ENCODE assay signal across 7 worm cellular contexts in genomic region chrIII:8922061-8922460, ce11.
TF ChIP-seq lines count a peak whose summit lies in the region.

No protein-coding gene starts in this region.

TF ChIP-seq in whole organism, L1 larva, 84 proteins besides CTCF, POLR2A, EP300 and RAD21 (continues in another document):
- peak in 1 of 2 experiments; percentile 24 for TF ChIP-seq efl-1 (optimal IDR thresholded peaks at IDR 0.05; lab: Kevin White, UChicago)
- peak in 1 of 2 experiments; percentile 58 for TF ChIP-seq efl-1 (GFP tag; optimal IDR thresholded peaks at IDR 0.05 in 1 of 2; lab: Kevin White, UChicago)
- TF ChIP-seq nhr-12 (tag; optimal IDR thresholded peaks at IDR 0.05; lab: Kevin White, UChicago), result no peak
- TF ChIP-seq lin-14 (GFP tag; optimal IDR thresholded peaks at IDR 0.05; lab: Kevin White, UChicago), result peak; percentile 68
- peak; percentile 73 for TF ChIP-seq nhr-85 (tag; lab: Kevin White, UChicago)
- peak; percentile 65 for TF ChIP-seq nhr-20 (tag; optimal IDR thresholded peaks at IDR 0.05; lab: Kevin White, UChicago)
- TF ChIP-seq ztf-4 (tag; optimal IDR thresholded peaks at IDR 0.05; lab: Kevin White, UChicago), result peak; percentile 77
- no peak for TF ChIP-seq unc-86 (tag; optimal IDR thresholded peaks at IDR 0.05; lab: Kevin White, UChicago)
- TF ChIP-seq lsy-2 (tag; optimal IDR thresholded peaks at IDR 0.05; lab: Kevin White, UChicago), result peak in 1 of 2 experiments; percentile 25
- TF ChIP-seq swsn-7 (tag; optimal IDR thresholded peaks at IDR 0.05; lab: Kevin White, UChicago), result peak; percentile 20
- TF ChIP-seq snu-23 (GFP tag; optimal IDR thresholded peaks at IDR 0.05; lab: Kevin White, UChicago), result peak; percentile 55
- peak in 1 of 2 experiments; percentile 14 for TF ChIP-seq lin-35 (GFP tag; optimal IDR thresholded peaks at IDR 0.05; lab: Kevin White, UChicago)
- peak; percentile 54 for TF ChIP-seq nhr-71 (tag; optimal IDR thresholded peaks at IDR 0.05; lab: Kevin White, UChicago)

TF ChIP-seq in whole organism, L2 larva, 48 proteins besides CTCF, POLR2A, EP300 and RAD21:
- TF ChIP-seq nhr-25 (tag; optimal IDR thresholded peaks at IDR 0.05; lab: Kevin White, UChicago), result peak; percentile 37
- TF ChIP-seq ztf-1 (GFP tag; conservative IDR thresholded peaks at IDR 0.05; lab: Robert Waterston, UW), result no peak
- peak; percentile 39 for TF ChIP-seq sma-9 (GFP tag; optimal IDR thresholded peaks at IDR 0.05; lab: Kevin White, UChicago)
- TF ChIP-seq sma-9 (tag; optimal IDR thresholded peaks at IDR 0.05; lab: Kevin White, UChicago), result no peak
- peak; percentile 54 for TF ChIP-seq nhr-129 (tag; optimal IDR thresholded peaks at IDR 0.05; lab: Kevin White, UChicago)
- TF ChIP-seq dmd-4 (tag; optimal IDR thresholded peaks at IDR 0.05; lab: Kevin White, UChicago), result no peak
- TF ChIP-seq crh-2 (tag; optimal IDR thresholded peaks at IDR 0.05; lab: Kevin White, UChicago), result peak; percentile 37
- no peak for TF ChIP-seq nhr-21 (tag; optimal IDR thresholded peaks at IDR 0.05; lab: Kevin White, UChicago)
- peak; percentile 65 for TF ChIP-seq ztf-4 (tag; optimal IDR thresholded peaks at IDR 0.05; lab: Kevin White, UChicago)
- peak in 1 of 2 experiments; percentile 57 for TF ChIP-seq mdl-1 (tag; optimal IDR thresholded peaks at IDR 0.05; lab: Kevin White, UChicago)
- TF ChIP-seq lsy-2 (tag; optimal IDR thresholded peaks at IDR 0.05; lab: Kevin White, UChicago), result peak in 1 of 2 experiments; percentile 27
- peak; percentile 18 for TF ChIP-seq lin-13 (GFP tag; optimal IDR thresholded peaks at IDR 0.05; lab: Kevin White, UChicago)
- peak; percentile 11 for TF ChIP-seq C34F6.9 (tag; optimal IDR thresholded peaks at IDR 0.05; lab: Kevin White, UChicago)

TF ChIP-seq in whole organism, L3 larva, 47 proteins besides CTCF, POLR2A, EP300 and RAD21:
- TF ChIP-seq fkh-10 (GFP tag; optimal IDR thresholded peaks at IDR 0.05; lab: Kevin White, UChicago) (no peak), elt-3 (tag; optimal IDR thresholded peaks at IDR 0.05; lab: Kevin White, UChicago) (no peak), ama-1 (optimal IDR thresholded peaks at IDR 0.05; lab: Kevin White, UChicago) (peak; percentile 87)

TF ChIP-seq in whole organism, L4 larva, 104 proteins besides CTCF, POLR2A, EP300 and RAD21 (continues in another document):
- TF ChIP-seq duxl-1 (tag; optimal IDR thresholded peaks at IDR 0.05; lab: Kevin White, UChicago; ENCODE audit: poor library complexity) (no peak), mdl-1 (tag; optimal IDR thresholded peaks at IDR 0.05; lab: Kevin White, UChicago) (peak in 1 of 2 experiments; percentile 71), lin-15B (tag; optimal IDR thresholded peaks at IDR 0.05; lab: Kevin White, UChicago) (no peak), lin-38 (GFP tag; IDR thresholded peaks at IDR 0.05; lab: Robert Waterston, UW) (no peak), nhr-10 (tag; optimal IDR thresholded peaks at IDR 0.05; lab: Kevin White, UChicago) (no peak), ZK337.2 (GFP tag; IDR thresholded peaks at IDR 0.05; lab: Robert Waterston, UW) (no peak), mxl-3 (GFP tag; optimal IDR thresholded peaks at IDR 0.05; lab: Kevin White, UChicago) (peak; percentile 37), ztf-7 (tag; optimal IDR thresholded peaks at IDR 0.05; lab: Kevin White, UChicago) (no peak), zfp-3 (GFP tag; conservative IDR thresholded peaks at IDR 0.05; lab: Robert Waterston, UW) (0 out of 2 replicates have a peak, but pooled peaks have one; percentile 25), lim-7 (GFP tag; IDR thresholded peaks at IDR 0.05; lab: Robert Waterston, UW) (no peak), F44E2.7 (GFP tag; IDR thresholded peaks at IDR 0.05; lab: Robert Waterston, UW) (no peak), ctbp-1 (GFP tag; IDR thresholded peaks at IDR 0.05; lab: Robert Waterston, UW) (no peak), ama-1 (optimal IDR thresholded peaks at IDR 0.05; lab: Kevin White, UChicago) (no peak), nhr-41 (GFP tag; IDR thresholded peaks at IDR 0.05; lab: Robert Waterston, UW) (no peak), ceh-82 (tag; optimal IDR thresholded peaks at IDR 0.05; lab: Kevin White, UChicago) (no peak), egl-43 (GFP tag; IDR thresholded peaks at IDR 0.05; lab: Robert Waterston, UW) (no peak), tra-1 (GFP tag; IDR thresholded peaks at IDR 0.05; lab: Robert Waterston, UW) (no peak)

TF ChIP-seq in whole organism, late embryonic, 69 proteins besides CTCF, POLR2A, EP300 and RAD21:
- TF ChIP-seq ceh-18 (tag; optimal IDR thresholded peaks at IDR 0.05; lab: Kevin White, UChicago) (peak; percentile 7), nhr-232 (tag; optimal IDR thresholded peaks at IDR 0.05; lab: Kevin White, UChicago) (no peak), nhr-11 (tag; optimal IDR thresholded peaks at IDR 0.05; lab: Kevin White, UChicago) (no peak), pha-2 (tag; optimal IDR thresholded peaks at IDR 0.05; lab: Kevin White, UChicago) (no peak), ama-1 (optimal IDR thresholded peaks at IDR 0.05; lab: Kevin White, UChicago) (peak; percentile 22), nfya-1 (tag; optimal IDR thresholded peaks at IDR 0.05; lab: Kevin White, UChicago) (peak; percentile 34)
TF ChIP-seq in whole organism, late embryonic: peak in this region for 3.

TF ChIP-seq in whole organism, mixed stage, embryonic, 35 proteins besides CTCF, POLR2A, EP300 and RAD21:
- no peak for TF ChIP-seq drap-1 (GFP tag; optimal IDR thresholded peaks at IDR 0.05; lab: Kevin White, UChicago)
- no peak for TF ChIP-seq blmp-1 (tag; optimal IDR thresholded peaks at IDR 0.05; lab: Kevin White, UChicago)
- TF ChIP-seq ceh-39 (tag; optimal IDR thresholded peaks at IDR 0.05; lab: Kevin White, UChicago), result no peak
- TF ChIP-seq pha-4 (tag; optimal IDR thresholded peaks at IDR 0.05; lab: Kevin White, UChicago), result no peak
- peak; percentile 13 for TF ChIP-seq hlh-1 (tag; optimal IDR thresholded peaks at IDR 0.05; lab: Kevin White, UChicago)
- no peak for TF ChIP-seq ceh-43 (GFP tag; optimal IDR thresholded peaks at IDR 0.05; lab: Kevin White, UChicago)
- TF ChIP-seq unc-62 (GFP tag; optimal IDR thresholded peaks at IDR 0.05; lab: Kevin White, UChicago), result peak; percentile 60
- TF ChIP-seq lsy-2 (tag; optimal IDR thresholded peaks at IDR 0.05; lab: Kevin White, UChicago), result peak; percentile 4
- TF ChIP-seq mep-1 (tag; optimal IDR thresholded peaks at IDR 0.05; lab: Kevin White, UChicago), result no peak
- peak; percentile 39 for TF ChIP-seq nhr-237 (tag; optimal IDR thresholded peaks at IDR 0.05; lab: Kevin White, UChicago)

TF ChIP-seq in whole organism, young adult, 124 proteins besides CTCF, POLR2A, EP300 and RAD21:
- TF ChIP-seq nhr-90 (tag; optimal IDR thresholded peaks at IDR 0.05; lab: Kevin White, UChicago) (no peak), atf-7 (tag; optimal IDR thresholded peaks at IDR 0.05; lab: Kevin White, UChicago) (no peak), ama-1 (optimal IDR thresholded peaks at IDR 0.05; lab: Kevin White, UChicago) (peak; percentile 63), ama-1 (GFP tag; optimal IDR thresholded peaks at IDR 0.05; lab: Kevin White, UChicago) (no peak), attf-6 (GFP tag; IDR thresholded peaks at IDR 0.05; lab: Robert Waterston, UW) (no peak), B0019.2 (GFP tag; conservative IDR thresholded peaks at IDR 0.05; lab: Robert Waterston, UW) (no peak)
